Worm (Caenorhabditis elegans): ENCODE measurements around the gene srv-6.
A peak's percentile ranks its signal among the peaks of the same experiment; 100 is the strongest.

srv-6 gene

DNA sequence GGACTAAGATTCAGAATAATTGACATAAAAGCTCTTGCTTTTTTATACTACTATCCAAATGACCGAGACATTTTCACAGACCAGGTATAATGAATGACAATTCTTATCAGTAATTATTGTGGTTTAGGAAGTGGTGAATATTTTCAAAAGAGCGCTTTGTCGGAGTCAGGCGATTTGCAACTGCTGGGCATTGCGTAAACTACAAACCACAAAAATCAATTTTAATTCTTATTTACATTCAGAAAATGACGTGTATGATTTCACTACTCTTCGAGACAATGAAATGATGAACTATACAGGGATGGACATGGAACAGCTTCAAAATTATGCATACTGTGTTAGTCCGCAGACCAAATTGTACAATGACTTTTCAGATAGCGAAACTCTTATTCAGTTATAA is 27.6 kb downstream of the srv-6 start:
- no peak for TF ChIP-seq alr-1 (tag; optimal IDR thresholded peaks at IDR 0.05)
- no peak for TF ChIP-seq nhr-6 (tag; optimal IDR thresholded peaks at IDR 0.05)
- no peak for TF ChIP-seq unc-39 (tag; optimal IDR thresholded peaks at IDR 0.05)
- no peak for TF ChIP-seq aly-2 (tag; optimal IDR thresholded peaks at IDR 0.05)
- no peak for TF ChIP-seq ZK546.5 (tag; optimal IDR thresholded peaks at IDR 0.05)
- no peak for TF ChIP-seq mab-5 (tag; optimal IDR thresholded peaks at IDR 0.05)
- no peak for TF ChIP-seq C34F6.9 (tag; optimal IDR thresholded peaks at IDR 0.05)
- TF ChIP-seq sma-9 (GFP tag; optimal IDR thresholded peaks at IDR 0.05), result peak; percentile 32
- no peak for TF ChIP-seq sma-9 (tag; optimal IDR thresholded peaks at IDR 0.05)
- TF ChIP-seq unc-62 (GFP tag; optimal IDR thresholded peaks at IDR 0.05), result no peak
- peak; percentile 68 for TF ChIP-seq fos-1 (tag; optimal IDR thresholded peaks at IDR 0.05)
- peak; percentile 9 for TF ChIP-seq crh-2 (tag; optimal IDR thresholded peaks at IDR 0.05)
- no peak for TF ChIP-seq F13H6.1 (tag; optimal IDR thresholded peaks at IDR 0.05)
- TF ChIP-seq zag-1 (tag; optimal IDR thresholded peaks at IDR 0.05), result no peak
- TF ChIP-seq nhr-25 (tag; optimal IDR thresholded peaks at IDR 0.05), result no peak
- TF ChIP-seq gmeb-1 (tag; optimal IDR thresholded peaks at IDR 0.05), result no peak

DNA sequence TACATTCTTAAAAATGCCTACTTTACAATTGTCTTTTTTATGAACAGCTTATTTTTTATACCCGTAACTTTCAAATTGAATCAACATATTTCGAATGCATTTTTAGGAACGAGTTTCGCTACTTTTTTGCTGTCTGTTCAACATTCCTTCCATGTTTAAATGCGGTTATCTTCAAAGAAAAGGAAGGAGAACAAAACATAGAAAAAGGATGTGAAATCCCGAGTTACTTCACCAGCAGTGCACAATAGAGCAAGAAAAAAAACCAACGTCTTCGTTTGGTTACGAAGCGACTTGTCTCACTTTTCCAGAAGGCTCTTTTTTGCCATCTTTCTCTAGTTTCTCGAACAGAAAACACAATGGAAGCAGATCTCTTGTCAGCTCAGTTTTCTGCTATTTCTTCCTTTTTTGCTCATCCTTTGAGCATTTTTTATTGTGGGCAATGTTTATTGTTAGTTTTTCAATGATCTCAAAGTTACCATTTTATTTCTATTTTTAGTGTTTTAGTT is 28.9 kb downstream of the srv-6 start, which contains the start of gene cka-2:
cka-2 (plus strand) TSS at position 456 of the 506 bp plus-strand sequence.
- TF ChIP-seq C34F6.9 (tag; optimal IDR thresholded peaks at IDR 0.05) (peak; percentile 15), dmd-4 (tag; optimal IDR thresholded peaks at IDR 0.05) (no peak), skn-1 (tag; optimal IDR thresholded peaks at IDR 0.05) (no peak), unc-55 (GFP tag; optimal IDR thresholded peaks at IDR 0.05) (peak; percentile 8)

DNA sequence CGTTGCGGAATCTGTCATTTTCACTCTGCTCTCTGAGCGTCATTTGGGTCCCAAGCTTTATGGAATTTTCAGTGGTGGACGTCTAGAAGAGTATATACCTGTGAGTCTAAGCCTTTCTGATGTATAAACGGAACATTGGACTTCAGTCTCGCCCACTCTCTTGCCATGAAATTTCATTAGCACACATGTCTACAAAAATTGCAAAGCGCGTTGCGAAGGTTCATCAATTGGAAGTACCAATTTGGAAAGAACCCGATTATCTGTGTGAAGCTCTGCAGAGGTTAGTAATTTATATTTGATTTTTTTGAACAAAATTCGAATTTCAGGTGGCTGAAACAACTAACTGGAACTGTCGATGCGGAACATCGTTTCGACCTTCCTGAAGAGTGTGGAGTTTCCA is 32.9 kb downstream of the srv-6 start:
- TF ChIP-seq lsy-2 (tag; optimal IDR thresholded peaks at IDR 0.05) (no peak), dmd-4 (tag; optimal IDR thresholded peaks at IDR 0.05) (no peak), nhr-6 (tag; optimal IDR thresholded peaks at IDR 0.05) (no peak), mab-5 (tag; optimal IDR thresholded peaks at IDR 0.05) (no peak), nhr-237 (tag; optimal IDR thresholded peaks at IDR 0.05) (no peak)

DNA sequence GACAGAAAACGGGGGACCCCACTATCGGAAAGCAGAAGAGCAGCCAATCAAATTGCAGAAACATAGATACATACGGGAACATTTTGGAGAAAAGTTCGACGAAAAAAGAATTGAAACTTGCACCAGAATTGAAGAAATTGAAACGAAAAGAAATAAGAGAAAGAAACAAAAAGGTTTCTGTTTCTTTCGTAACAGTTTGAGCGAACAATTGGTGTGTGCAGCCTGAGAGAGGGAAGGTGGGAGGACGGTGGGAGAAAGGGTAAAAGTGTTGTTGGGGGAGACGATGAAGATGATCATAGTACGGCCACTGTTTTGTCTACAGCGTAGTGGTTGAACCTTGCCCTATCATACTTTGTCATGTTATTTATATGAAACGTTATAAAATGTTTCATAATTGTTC is 38.1 kb downstream of the srv-6 start:
- TF ChIP-seq fos-1 (tag; optimal IDR thresholded peaks at IDR 0.05) (peak; percentile 22), sma-9 (GFP tag; optimal IDR thresholded peaks at IDR 0.05) (peak; percentile 16), sma-9 (tag; optimal IDR thresholded peaks at IDR 0.05) (no peak), elt-3 (tag; optimal IDR thresholded peaks at IDR 0.05) (no peak), nhr-129 (tag; optimal IDR thresholded peaks at IDR 0.05) (peak; percentile 42)

DNA sequence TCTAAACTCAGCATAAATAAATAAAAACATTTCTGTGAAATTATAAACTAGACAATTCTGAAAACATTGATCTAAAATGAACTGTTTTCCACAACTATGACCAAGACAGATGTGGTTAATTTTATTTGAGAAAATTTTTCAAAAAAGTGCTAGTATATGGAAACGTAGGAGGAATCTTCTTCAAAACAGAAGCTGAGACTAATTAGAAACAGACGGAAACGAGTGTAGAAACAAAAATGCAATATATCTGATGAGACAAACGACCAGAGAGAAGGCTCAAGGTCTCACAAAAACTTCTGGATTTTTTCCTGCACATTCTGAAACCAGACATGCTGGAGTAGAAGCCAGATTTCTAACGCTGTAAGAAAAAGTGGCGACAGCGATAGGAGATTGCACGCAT is 39.1 kb downstream of the srv-6 start:
- TF ChIP-seq F13H6.1 (tag; optimal IDR thresholded peaks at IDR 0.05), result no peak
- no peak for TF ChIP-seq sma-9 (GFP tag; optimal IDR thresholded peaks at IDR 0.05)
- TF ChIP-seq sma-9 (tag; optimal IDR thresholded peaks at IDR 0.05), result no peak
- no peak for TF ChIP-seq aly-2 (tag; optimal IDR thresholded peaks at IDR 0.05)
- TF ChIP-seq zag-1 (tag; optimal IDR thresholded peaks at IDR 0.05), result no peak
- no peak for TF ChIP-seq snpc-4 (tag; optimal IDR thresholded peaks at IDR 0.05)
- TF ChIP-seq elt-3 (tag; optimal IDR thresholded peaks at IDR 0.05), result no peak
- no peak for TF ChIP-seq nhr-77 (tag; optimal IDR thresholded peaks at IDR 0.05)
- TF ChIP-seq crh-2 (tag; optimal IDR thresholded peaks at IDR 0.05), result no peak
- TF ChIP-seq dmd-4 (tag; optimal IDR thresholded peaks at IDR 0.05), result no peak
- no peak for TF ChIP-seq lin-39 (tag; optimal IDR thresholded peaks at IDR 0.05)
- no peak for TF ChIP-seq egl-27 (tag; optimal IDR thresholded peaks at IDR 0.05)
- no peak for TF ChIP-seq sma-3 (GFP tag; optimal IDR thresholded peaks at IDR 0.05)
- no peak for TF ChIP-seq nhr-10 (tag; optimal IDR thresholded peaks at IDR 0.05)
- no peak for TF ChIP-seq nhr-129 (tag; optimal IDR thresholded peaks at IDR 0.05)
- TF ChIP-seq lsy-2 (tag; optimal IDR thresholded peaks at IDR 0.05), result no peak
- no peak for TF ChIP-seq unc-39 (tag; optimal IDR thresholded peaks at IDR 0.05)
- no peak for TF ChIP-seq R02D3.7 (tag; optimal IDR thresholded peaks at IDR 0.05)

DNA sequence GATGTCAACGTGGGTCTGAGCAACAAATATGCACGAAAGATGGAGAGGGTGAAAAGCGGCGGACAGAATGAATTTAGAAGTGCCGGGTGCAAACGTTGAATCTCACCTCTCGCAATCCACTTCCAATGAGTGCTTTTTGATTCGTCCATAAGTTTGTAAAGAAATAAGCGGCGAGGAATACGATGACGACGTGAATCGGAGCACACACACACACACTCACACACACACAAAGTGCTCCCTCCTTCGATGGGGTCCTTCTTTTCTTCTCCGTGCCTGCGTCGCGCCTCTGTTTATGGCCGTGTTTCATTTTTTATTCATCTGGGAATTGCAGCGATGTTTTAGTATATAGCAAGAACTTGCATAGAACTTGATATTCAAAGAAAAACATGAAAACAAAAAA is 40.6 kb downstream of the srv-6 start, which contains the start of gene paf-2:
paf-2 (minus strand) TSS at position 290 of the 400 bp plus-strand sequence.
- TF ChIP-seq crh-2 (tag; optimal IDR thresholded peaks at IDR 0.05) (no peak), unc-55 (GFP tag; optimal IDR thresholded peaks at IDR 0.05) (peak; percentile 25), nhr-129 (tag; optimal IDR thresholded peaks at IDR 0.05) (peak; percentile 5), mdl-1 (tag; optimal IDR thresholded peaks at IDR 0.05) (no peak), ztf-4 (tag; optimal IDR thresholded peaks at IDR 0.05) (no peak), nhr-21 (tag; optimal IDR thresholded peaks at IDR 0.05) (no peak), fos-1 (tag; optimal IDR thresholded peaks at IDR 0.05) (no peak), sem-4 (tag; optimal IDR thresholded peaks at IDR 0.05) (no peak), lin-11 (tag; optimal IDR thresholded peaks at IDR 0.05) (peak; percentile 8), skn-1 (tag; optimal IDR thresholded peaks at IDR 0.05) (no peak), ztf-11 (tag; optimal IDR thresholded peaks at IDR 0.05) (no peak)
